Fruit fly (Drosophila melanogaster) whole organism: ENCODE results near the gene Gr28b.

Source experiments
- CG8478 ChIP-seq: fragments of >200 bp; optimal IDR thresholded peaks from 2 replicates; lab custom pipeline; 2018; ENCODE audit warnings: inconsistent platforms
- Dll ChIP-seq: fragments of >200 bp; optimal IDR thresholded peaks from 2 replicates; lab custom pipeline; 2017
- EcR ChIP-seq, 2 experiments: fragments of >200 bp; optimal IDR thresholded peaks; 2 replicates each; lab custom pipeline; 2017; ENCODE audit warnings: missing biosample characterization in 2 of 2, missing genetic modification characterization in 2 of 2, missing genetic modification reagents in 2 of 2
- pan ChIP-seq: fragments of >200 bp; optimal IDR thresholded peaks from 2 replicates; lab custom pipeline; 2017
- psq ChIP-seq: fragments of >200 bp; optimal IDR thresholded peaks from 2 replicates; lab custom pipeline; 2017
- usp ChIP-seq: fragments of >200 bp; optimal IDR thresholded peaks from 2 replicates; lab custom pipeline; 2017; ENCODE audit warnings: missing biosample characterization, missing genetic modification characterization, mixed read lengths

DNA sequence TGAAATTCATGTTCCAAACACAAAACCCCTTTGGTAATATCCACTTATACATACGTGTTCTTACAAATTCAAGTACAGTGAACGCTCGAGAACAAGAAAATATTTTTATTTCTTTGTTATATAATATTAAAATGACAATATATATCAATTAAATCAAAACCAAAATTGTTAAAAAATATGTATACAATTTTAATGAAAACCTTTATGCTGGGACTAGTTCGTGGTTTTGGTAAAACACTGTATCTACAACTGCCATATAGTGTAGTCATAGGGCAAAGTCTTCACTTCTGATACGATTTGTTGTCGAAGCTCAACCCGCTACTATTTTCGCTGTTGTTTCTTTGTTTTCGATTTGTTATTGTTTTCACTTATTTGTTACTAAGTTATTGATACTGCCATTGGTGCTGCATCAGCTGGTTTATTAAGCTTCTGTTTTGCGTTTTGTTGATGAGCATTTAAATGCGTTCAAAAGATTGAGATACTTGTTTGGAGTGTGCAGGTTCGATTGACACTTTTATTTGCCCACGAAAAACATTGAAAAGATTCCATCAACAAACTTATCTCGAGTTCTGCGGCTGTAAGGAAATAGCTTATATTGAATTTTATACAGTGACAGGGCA is 27.2 kb downstream of the Gr28b start:
- TF ChIP-seq CG8478 (no peak), Dll (lab: Kevin White, UChicago) (no peak), psq (no peak), usp (no peak), pan (lab: Kevin White, UChicago) (no peak), EcR (GFP tag; optimal IDR thresholded peaks at IDR 0.05; lab: Kevin White, UChicago) (no peak)
